Fruit fly (Drosophila melanogaster) whole organism, embryonic: ENCODE data around the gene hkb.

Experiments used
- Adf1 ChIP-seq: fragments of 200-800 bp; sonication (Bioruptor generic); IDR thresholded peaks from 2 replicates; pipeline ENCODE4 v1.3.6; 2022; ENCODE audit warnings: missing biosample characterization, missing genetic modification characterization
- Aef1 ChIP-seq: fragments of 200-800 bp; sonication (Bioruptor generic); IDR thresholded peaks from 3 replicates; pipeline ENCODE4 v1.3.6; 2022; ENCODE audit warnings: missing biosample characterization, missing genetic modification characterization
- CG12071 ChIP-seq: fragments of 200-800 bp; sonication (Bioruptor generic); optimal IDR thresholded peaks from 3 replicates; lab custom pipeline; 2018; ENCODE audit warnings: missing biosample characterization, mild to moderate bottlenecking, missing genetic modification characterization
- CG12155 ChIP-seq: fragments of 200-800 bp; sonication (Bioruptor generic); optimal IDR thresholded peaks from 3 replicates; lab custom pipeline; 2016; ENCODE audit warnings: missing biosample characterization, missing genetic modification characterization
- CG16815 ChIP-seq: fragments of 200-800 bp; sonication (Bioruptor generic); optimal IDR thresholded peaks from 3 replicates; lab custom pipeline; 2017; ENCODE audit warnings: missing biosample characterization, mild to moderate bottlenecking, missing genetic modification characterization
- CG18262 ChIP-seq: fragments of 200-800 bp; optimal IDR thresholded peaks from 3 replicates; lab custom pipeline; 2019; ENCODE audit warnings: missing biosample characterization, mild to moderate bottlenecking, missing genetic modification characterization, moderate library complexity
- CG2712 ChIP-seq: fragments of 200-800 bp; optimal IDR thresholded peaks from 3 replicates; lab custom pipeline; 2019; ENCODE audit warnings: missing biosample characterization, mild to moderate bottlenecking, missing genetic modification characterization, moderate library complexity
- CG32772 ChIP-seq: fragments of 200-800 bp; sonication (Bioruptor generic); IDR thresholded peaks from 2 replicates; pipeline ENCODE4 v1.3.6; 2022; ENCODE audit warnings: missing biosample characterization, missing genetic modification characterization
- CG3995 ChIP-seq: fragments of 200-800 bp; sonication (Bioruptor generic); optimal IDR thresholded peaks from 3 replicates; lab custom pipeline; 2016; ENCODE audit warnings: missing biosample characterization, missing genetic modification characterization
- CG4820 ChIP-seq: fragments of 200-800 bp; sonication (Bioruptor generic); optimal IDR thresholded peaks from 3 replicates; lab custom pipeline; 2016; ENCODE audit warnings: missing biosample characterization, missing genetic modification characterization
- CG6272 ChIP-seq: fragments of 200-800 bp; sonication (Bioruptor generic); IDR thresholded peaks from 2 replicates; pipeline ENCODE4 v1.3.6; 2022; ENCODE audit warnings: missing biosample characterization, missing genetic modification characterization
- CG6689 ChIP-seq: fragments of 200-800 bp; sonication (Bioruptor generic); IDR thresholded peaks from 2 replicates; pipeline ENCODE4 v1.3.6; 2022; ENCODE audit warnings: missing biosample characterization, missing genetic modification characterization
- CG6854 ChIP-seq: fragments of 200-800 bp; sonication (Bioruptor generic); optimal IDR thresholded peaks from 3 replicates; lab custom pipeline; 2017; ENCODE audit warnings: missing biosample characterization, mild to moderate bottlenecking, missing genetic modification characterization
- CG7928 ChIP-seq: fragments of 200-800 bp; sonication (Bioruptor generic); optimal IDR thresholded peaks from 2 replicates; lab custom pipeline; 2017; ENCODE audit warnings: missing biosample characterization, mild to moderate bottlenecking, missing genetic modification characterization
- CG8359 ChIP-seq: fragments of 200-800 bp; sonication (Bioruptor generic); optimal IDR thresholded peaks from 2 replicates; lab custom pipeline; 2017; ENCODE audit warnings: missing biosample characterization, mild to moderate bottlenecking, missing genetic modification characterization, borderline replicate concordance
- CG8478 ChIP-seq: fragments of >200 bp; optimal IDR thresholded peaks from 2 replicates; lab custom pipeline; 2018
- CG9797 ChIP-seq: fragments of 200-800 bp; sonication (Bioruptor generic); optimal IDR thresholded peaks from 3 replicates; lab custom pipeline; 2018; ENCODE audit warnings: missing biosample characterization, mild to moderate bottlenecking, missing genetic modification characterization
- Camta ChIP-seq: fragments of 200-800 bp; sonication (Bioruptor generic); optimal IDR thresholded peaks from 2 replicates; lab custom pipeline; 2016; ENCODE audit warnings: missing biosample characterization, missing genetic modification characterization
- D19A ChIP-seq: fragments of 200-800 bp; optimal IDR thresholded peaks from 3 replicates; lab custom pipeline; 2019; ENCODE audit warnings: missing biosample characterization, mild to moderate bottlenecking, missing genetic modification characterization, moderate library complexity
- Dp ChIP-seq: fragments of 200-800 bp; sonication (Bioruptor generic); optimal IDR thresholded peaks from 2 replicates; lab custom pipeline; 2018; ENCODE audit warnings: missing biosample characterization, mild to moderate bottlenecking, missing genetic modification characterization, moderate library complexity
- ERR ChIP-seq: fragments of 200-800 bp; sonication (Bioruptor generic); optimal IDR thresholded peaks from 2 replicates; lab custom pipeline; 2016; ENCODE audit warnings: missing biosample characterization, missing genetic modification characterization
- Fer3 ChIP-seq: fragments of 200-800 bp; sonication (Bioruptor generic); optimal IDR thresholded peaks from 2 replicates; lab custom pipeline; 2018; ENCODE audit warnings: missing biosample characterization, mild to moderate bottlenecking, missing genetic modification characterization, moderate library complexity
- H15 ChIP-seq: fragments of 200-800 bp; sonication (Bioruptor generic); IDR thresholded peaks from 3 replicates; pipeline ENCODE4 v1.3.6; 2022; ENCODE audit warnings: missing biosample characterization, missing genetic modification characterization
- HLHmδ ChIP-seq: fragments of 200-800 bp; sonication (Bioruptor generic); optimal IDR thresholded peaks from 2 replicates; lab custom pipeline; 2018; ENCODE audit warnings: missing biosample characterization, mild to moderate bottlenecking, missing genetic modification characterization, moderate library complexity
- Med ChIP-seq: fragments of 200-800 bp; sonication (Bioruptor generic); peaks from one replicate; lab custom pipeline; 2016; ENCODE audit warnings: missing biosample characterization, missing genetic modification characterization, mild to moderate bottlenecking, inconsistent platforms, moderate library complexity
- Mes4 ChIP-seq: fragments of 200-800 bp; sonication (Bioruptor generic); optimal IDR thresholded peaks from 2 replicates; lab custom pipeline; 2016; ENCODE audit warnings: missing biosample characterization, missing genetic modification characterization
- Mrtf ChIP-seq: fragments of 200-800 bp; sonication (Bioruptor generic); IDR thresholded peaks from 3 replicates; pipeline ENCODE4 v1.3.6; 2022; ENCODE audit warnings: missing biosample characterization, missing genetic modification characterization
- Oaz ChIP-seq: fragments of 200-800 bp; sonication (Bioruptor generic); IDR thresholded peaks from 2 replicates; pipeline ENCODE4 v1.3.6; 2022; ENCODE audit warnings: missing biosample characterization, missing genetic modification characterization
- Side ChIP-seq: fragments of 200-800 bp; sonication (Bioruptor generic); optimal IDR thresholded peaks from 2 replicates; lab custom pipeline; 2016; ENCODE audit warnings: missing biosample characterization, missing genetic modification characterization
- Stat92E ChIP-seq, 3 experiments: fragments of >200 bp in 2 of 3; fragments of 200-800 bp in 1 of 3; sonication (Bioruptor generic) in 1 of 3; optimal IDR thresholded peaks; 2 replicates each; lab custom pipeline; 2017 to 2019; ENCODE audit warnings: missing biosample characterization in 3 of 3, missing genetic modification characterization in 3 of 3, mild to moderate bottlenecking in 1 of 3, moderate library complexity in 1 of 3
- Trl ChIP-seq, 3 experiments: fragments of >200 bp in 2 of 3; fragments of 200-800 bp in 1 of 3; sonication (Bioruptor generic) in 1 of 3; optimal IDR thresholded peaks; 2 replicates in 1 of 3; 3 replicates in 2 of 3; lab custom pipeline; 2016 to 2017; ENCODE audit warnings: missing biosample characterization in 1 of 3, missing genetic modification characterization in 1 of 3
- ab ChIP-seq: fragments of 200-800 bp; sonication (Bioruptor generic); optimal IDR thresholded peaks from 2 replicates; lab custom pipeline; 2016; ENCODE audit warnings: missing biosample characterization, missing genetic modification characterization
- btn ChIP-seq: fragments of 200-800 bp; sonication (Bioruptor generic); optimal IDR thresholded peaks from 2 replicates; lab custom pipeline; 2016; ENCODE audit warnings: missing biosample characterization, missing genetic modification characterization
- corto ChIP-seq: fragments of 200-800 bp; sonication (Bioruptor generic); optimal IDR thresholded peaks from 2 replicates; lab custom pipeline; 2016; ENCODE audit warnings: missing biosample characterization, mild to moderate bottlenecking, missing genetic modification characterization, moderate library complexity
- crc ChIP-seq: fragments of 200-800 bp; sonication (Bioruptor generic); optimal IDR thresholded peaks from 2 replicates; lab custom pipeline; 2016; ENCODE audit warnings: missing biosample characterization, missing genetic modification characterization
- fd3F ChIP-seq: fragments of 200-800 bp; sonication (Bioruptor generic); optimal IDR thresholded peaks from 2 replicates; lab custom pipeline; 2018; ENCODE audit warnings: missing biosample characterization, mild to moderate bottlenecking, missing genetic modification characterization, moderate library complexity
- fd64A ChIP-seq: fragments of 200-800 bp; sonication (Bioruptor generic); optimal IDR thresholded peaks from 3 replicates; lab custom pipeline; 2018; ENCODE audit warnings: missing biosample characterization, mild to moderate bottlenecking, missing genetic modification characterization
- fru ChIP-seq: fragments of >200 bp; optimal IDR thresholded peaks from 2 replicates; lab custom pipeline; 2017
- grn ChIP-seq: fragments of 200-800 bp; sonication (Bioruptor generic); optimal IDR thresholded peaks from 3 replicates; lab custom pipeline; 2017; ENCODE audit warnings: missing biosample characterization, missing genetic modification characterization
- h ChIP-seq: fragments of >200 bp; optimal IDR thresholded peaks from 2 replicates; lab custom pipeline; 2017
- jing ChIP-seq: fragments of 200-800 bp; sonication (Bioruptor generic); optimal IDR thresholded peaks from 2 replicates; lab custom pipeline; 2018; ENCODE audit warnings: missing biosample characterization, mild to moderate bottlenecking, missing genetic modification characterization
- knrl ChIP-seq: fragments of 200-800 bp; sonication (Bioruptor generic); IDR thresholded peaks from 3 replicates; pipeline ENCODE4 v1.3.6; 2022; ENCODE audit warnings: missing biosample characterization, missing genetic modification characterization; ENCODE audit not compliant: partially characterized antibody
- luna ChIP-seq: fragments of 200-800 bp; sonication (Bioruptor generic); optimal IDR thresholded peaks from 2 replicates; lab custom pipeline; 2016; ENCODE audit warnings: missing biosample characterization, missing genetic modification characterization
- maf-S ChIP-seq: fragments of 200-800 bp; sonication (Bioruptor generic); optimal IDR thresholded peaks from 2 replicates; lab custom pipeline; 2016; ENCODE audit warnings: missing biosample characterization, missing genetic modification characterization
- nau ChIP-seq: fragments of 200-800 bp; sonication (Bioruptor generic); optimal IDR thresholded peaks from 3 replicates; lab custom pipeline; 2017; ENCODE audit warnings: missing biosample characterization, mild to moderate bottlenecking, missing genetic modification characterization, missing genetic modification reagents
- pfk ChIP-seq: fragments of 200-800 bp; sonication (Bioruptor generic); optimal IDR thresholded peaks from 2 replicates; lab custom pipeline; 2018; ENCODE audit warnings: missing biosample characterization, mild to moderate bottlenecking, missing genetic modification characterization, moderate library complexity
- phol ChIP-seq: fragments of 200-800 bp; sonication (Bioruptor generic); optimal IDR thresholded peaks from 3 replicates; lab custom pipeline; 2018; ENCODE audit warnings: missing biosample characterization, mild to moderate bottlenecking, missing genetic modification characterization, moderate library complexity
- prd ChIP-seq, 3 experiments: fragments of >200 bp in 2 of 3; fragments of 200-800 bp in 1 of 3; sonication (Bioruptor generic) in 1 of 3; optimal IDR thresholded peaks in 2 of 3; IDR thresholded peaks in 1 of 3; 2 replicates in 2 of 3; 3 replicates in 1 of 3; pipeline versions ENCODE4 v1.3.6 to Lab custom; 2017 to 2022; ENCODE audit warnings: missing biosample characterization in 1 of 3, missing genetic modification characterization in 1 of 3
- scrt ChIP-seq: fragments of 200-800 bp; sonication (Bioruptor generic); optimal IDR thresholded peaks from 2 replicates; lab custom pipeline; 2018; ENCODE audit warnings: missing biosample characterization, mild to moderate bottlenecking, missing genetic modification characterization, moderate library complexity
- vvl ChIP-seq: fragments of 200-800 bp; sonication (Bioruptor generic); IDR thresholded peaks from 2 replicates; pipeline ENCODE4 v1.3.6; 2022; ENCODE audit warnings: missing biosample characterization, missing genetic modification characterization
- zfh1 ChIP-seq: fragments of 200-800 bp; sonication (Bioruptor generic); IDR thresholded peaks from 3 replicates; pipeline ENCODE4 v1.3.6; 2022; ENCODE audit warnings: missing biosample characterization, missing genetic modification characterization

hkb gene

DNA sequence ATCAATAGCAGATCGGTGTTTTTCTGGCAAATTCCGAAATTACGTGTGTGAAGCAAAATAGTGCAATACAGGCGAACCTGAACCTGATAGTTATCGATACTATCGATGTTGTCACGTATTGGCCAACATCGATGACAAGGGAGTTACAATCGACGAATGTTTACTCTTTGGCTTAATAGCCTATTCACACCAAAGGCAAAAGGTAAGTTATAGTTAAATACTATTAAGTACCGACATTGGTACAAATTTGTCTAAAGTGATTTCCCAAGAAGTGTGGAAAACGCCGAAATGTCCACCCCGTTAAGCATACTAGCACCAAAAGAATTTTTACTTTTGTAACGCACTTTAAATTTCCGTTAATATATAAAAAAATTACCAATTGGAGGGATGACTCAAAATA lies 12.5 kb downstream of the hkb start, which contains the start of gene CG9776 (continued):
- TF ChIP-seq CG9797 (GFP tag; lab: Kevin White, UChicago) (peak; percentile 51), CG12071 (GFP tag; lab: Kevin White, UChicago) (no peak), btn (no peak), prd (optimal IDR thresholded peaks at IDR 0.05; lab: Kevin White, UChicago) (no peak), prd (GFP tag; IDR thresholded peaks at IDR 0.05; lab: Robert Waterston, UW) (peak; percentile 54; the same call in 2 of the 3 replicates), Dp (GFP tag; lab: Kevin White, UChicago) (peak; percentile 48), knrl (GFP tag; lab: Robert Waterston, UW) (peak; percentile 98), Adf1 (GFP tag; lab: Robert Waterston, UW) (no peak), h (lab: Kevin White, UChicago) (no peak), D19A (tag; lab: Kevin White, UChicago) (peak; percentile 85), vvl (GFP tag; lab: Robert Waterston, UW) (peak; percentile 31; the same call in 1 of the 2 replicates), maf-S (GFP tag; lab: Kevin White, UChicago) (peak; percentile 33), grn (GFP tag; lab: Kevin White, UChicago) (no peak), zfh1 (peak; percentile 61; the same call in 1 of the 3 replicates), jing (GFP tag; lab: Kevin White, UChicago) (no peak), Mrtf (GFP tag; lab: Robert Waterston, UW) (peak; percentile 59; the same call in 1 of the 3 replicates), CG16815 (no peak), Aef1 (no peak), CG2712 (tag; lab: Kevin White, UChicago) (peak; percentile 74), crc (GFP tag; lab: Kevin White, UChicago) (peak; percentile 31), CG32772 (no peak), CG12155 (peak; percentile 63), CG7928 (GFP tag; lab: Kevin White, UChicago) (no peak), Stat92E (GFP tag; optimal IDR thresholded peaks at IDR 0.05; lab: Kevin White, UChicago) (peak in 1 of 3 experiments; percentile 19), pfk (GFP tag; lab: Kevin White, UChicago) (no peak), nau (GFP tag; lab: Kevin White, UChicago) (no peak), CG8359 (GFP tag; lab: Kevin White, UChicago) (no peak), CG18262 (tag; lab: Kevin White, UChicago) (no peak), fd64A (no peak), corto (GFP tag; lab: Kevin White, UChicago) (no peak), CG4820 (peak; percentile 63), ab (GFP tag; lab: Kevin White, UChicago) (no peak), Oaz (0 out of 2 replicates have a peak, but pooled peaks have one; percentile 9), fd3F (GFP tag; lab: Kevin White, UChicago) (peak; percentile 41), CG6689 (GFP tag; lab: Robert Waterston, UW) (no peak), Fer3 (tag; lab: Kevin White, UChicago) (no peak), CG6854 (no peak), Med (peak; percentile 93), ERR (GFP tag; lab: Kevin White, UChicago) (no peak), Camta (GFP tag; lab: Kevin White, UChicago) (no peak), Trl (optimal IDR thresholded peaks at IDR 0.05; lab: Kevin White, UChicago) (no peak), Trl (GFP tag; optimal IDR thresholded peaks at IDR 0.05; lab: Kevin White, UChicago) (peak; percentile 75), phol (tag; lab: Kevin White, UChicago) (no peak), CG3995 (GFP tag; lab: Kevin White, UChicago) (peak; percentile 93), fru (lab: Kevin White, UChicago) (no peak), CG8478 (lab: Kevin White, UChicago) (no peak), luna (GFP tag; lab: Kevin White, UChicago) (peak; percentile 53), scrt (GFP tag; lab: Kevin White, UChicago) (no peak), CG6272 (GFP tag; lab: Robert Waterston, UW) (0 out of 2 replicates have a peak, but pooled peaks have one; percentile 58), Side (GFP tag; lab: Kevin White, UChicago) (peak; percentile 43), Mes4 (GFP tag; lab: Kevin White, UChicago) (no peak), H15 (GFP tag; lab: Robert Waterston, UW) (0 out of 3 replicates have a peak, but pooled peaks have one; percentile 13), HLHmδ (GFP tag; lab: Kevin White, UChicago) (no peak)
